Worm (Caenorhabditis elegans) whole organism, midembryonic: ENCODE data around the gene C16B8.4.

Experiments used
- T22C8.4 ChIP-seq: fragments of 200-800 bp; sonication (Bioruptor generic); IDR thresholded peaks from 2 replicates; pipeline ENCODE4 v1.3.6; 2022; ENCODE audit warnings: missing genetic modification characterization, missing compliant biosample characterization
- cog-1 ChIP-seq: sonication (generic microtip); optimal IDR thresholded peaks from 2 replicates; lab custom pipeline; 2016; ENCODE audit warnings: missing genetic modification characterization, missing compliant biosample characterization
- flt-1 ChIP-seq: fragments of 200-800 bp; sonication (Bioruptor generic); IDR thresholded peaks from 2 replicates; pipeline ENCODE4 v1.3.6; 2022; ENCODE audit warnings: missing genetic modification characterization, missing compliant biosample characterization
- klf-2 ChIP-seq: fragments of 200-800 bp; sonication (Bioruptor generic); conservative IDR thresholded peaks from 2 replicates; pipeline ENCODE4 v1.3.6; 2022; ENCODE audit warnings: missing genetic modification reagents, missing genetic modification characterization, missing compliant biosample characterization
- med-1 ChIP-seq: sonication (generic microtip); optimal IDR thresholded peaks from 2 replicates; lab custom pipeline; 2017; ENCODE audit warnings: missing genetic modification characterization, mild to moderate bottlenecking, missing compliant biosample characterization, antibody characterized with exemption, missing genetic modification reagents; ENCODE audit not compliant: insufficient read depth
- ref-1 ChIP-seq: fragments of 200-800 bp; sonication (Bioruptor generic); conservative IDR thresholded peaks from 2 replicates; pipeline ENCODE4 v1.3.6; 2022; ENCODE audit warnings: missing genetic modification reagents, missing genetic modification characterization, missing compliant biosample characterization
- tab-1 ChIP-seq: fragments of 200-800 bp; sonication (Bioruptor generic); IDR thresholded peaks from 2 replicates; pipeline ENCODE4 v1.3.6; 2022; ENCODE audit warnings: missing genetic modification characterization, missing compliant biosample characterization
- ztf-23 ChIP-seq: fragments of 200-800 bp; sonication (Bioruptor generic); IDR thresholded peaks from 2 replicates; pipeline ENCODE4 v1.3.6; 2022; ENCODE audit warnings: missing genetic modification reagents, missing genetic modification characterization, missing compliant biosample characterization
- ztf-29 ChIP-seq: fragments of 200-800 bp; sonication (Bioruptor generic); IDR thresholded peaks from 2 replicates; pipeline ENCODE4 v1.3.6; 2022; ENCODE audit warnings: missing genetic modification reagents, missing genetic modification characterization, missing compliant biosample characterization

- TF ChIP-seq T22C8.4, result no peak
- no peak for TF ChIP-seq ztf-23 (GFP tag; lab: Robert Waterston, UW)
- TF ChIP-seq flt-1, result no peak
- no peak for TF ChIP-seq ztf-29
- no peak for TF ChIP-seq tab-1 (GFP tag; lab: Robert Waterston, UW)
- no peak for TF ChIP-seq med-1
- TF ChIP-seq ref-1 (GFP tag; lab: Robert Waterston, UW), result no peak
- no peak for TF ChIP-seq cog-1 (tag; lab: Kevin White, UChicago)
- no peak for TF ChIP-seq klf-2 (GFP tag; lab: Robert Waterston, UW)
Measured at ce11 chrX:3952737-3953136, 20.7 kb downstream of the C16B8.4 start.
